Fruit fly (Drosophila melanogaster) whole organism, embryonic: ENCODE measurements around the gene Trm1.

Source experiments
- CG14860 ChIP-seq: fragments of 200-800 bp; sonication (Bioruptor generic); IDR thresholded peaks from 3 replicates; pipeline ENCODE4 v1.3.6; 2022; ENCODE audit warnings: missing biosample characterization, missing genetic modification characterization; ENCODE audit not compliant: partially characterized antibody
- CG6175 ChIP-seq: fragments of 200-800 bp; sonication (Bioruptor generic); IDR thresholded peaks from 3 replicates; pipeline ENCODE4 v1.3.6; 2022; ENCODE audit warnings: missing biosample characterization, missing genetic modification characterization
- klu ChIP-seq: fragments of 200-800 bp; sonication (Bioruptor generic); IDR thresholded peaks from 2 replicates; pipeline ENCODE4 v1.3.6; 2022; ENCODE audit warnings: missing biosample characterization, missing genetic modification characterization

dm6 chr2L:12464065-12464464 is 36.2 kb downstream of the Trm1 start:
- TF ChIP-seq klu (GFP tag; lab: Robert Waterston, UW) (no peak), CG14860 (GFP tag; lab: Robert Waterston, UW) (no peak), CG6175 (GFP tag; lab: Robert Waterston, UW) (0 out of 3 replicates have a peak, but pooled peaks have one; percentile 18)
